Fruit fly (Drosophila melanogaster): ENCODE results near the gene CG11076.

Gene CG11076

dm6 chr4:1053653-1054163 lies 22.2 kb upstream of the CG11076 start, which contains the start of gene CaMKII (continued):
- TF ChIP-seq Sry-β (GFP tag; optimal IDR thresholded peaks at IDR 0.05) (no peak), psq (GFP tag; optimal IDR thresholded peaks at IDR 0.05) (no peak), CG15696 (tag; optimal IDR thresholded peaks at IDR 0.05) (peak; percentile 13), CG8765 (GFP tag; IDR thresholded peaks at IDR 0.05) (no peak), otp (GFP tag; IDR thresholded peaks at IDR 0.05) (no peak), CG6175 (GFP tag; IDR thresholded peaks at IDR 0.05) (no peak), sens-2 (GFP tag; IDR thresholded peaks at IDR 0.05) (no peak), Gug (GFP tag; IDR thresholded peaks at IDR 0.05) (no peak), org-1 (GFP tag; optimal IDR thresholded peaks at IDR 0.05) (no peak), vfl (GFP tag; optimal IDR thresholded peaks at IDR 0.05) (no peak), chm (GFP tag; IDR thresholded peaks at IDR 0.05) (no peak), Aef1 (GFP tag; IDR thresholded peaks at IDR 0.05) (no peak), Atf3 (GFP tag; optimal IDR thresholded peaks at IDR 0.05) (no peak), Hey (tag; optimal IDR thresholded peaks at IDR 0.05) (no peak), dmrt99B (tag; optimal IDR thresholded peaks at IDR 0.05) (no peak), tup (GFP tag; optimal IDR thresholded peaks at IDR 0.05) (peak; percentile 14), CG7786 (GFP tag; optimal IDR thresholded peaks at IDR 0.05) (no peak), D (optimal IDR thresholded peaks at IDR 0.05) (no peak), D (GFP tag; optimal IDR thresholded peaks at IDR 0.05) (peak; percentile 33), cg (GFP tag; optimal IDR thresholded peaks at IDR 0.05) (no peak), CG12299 (tag; optimal IDR thresholded peaks at IDR 0.05) (peak; percentile 48), CG1024 (GFP tag; IDR thresholded peaks at IDR 0.05) (0 out of 2 replicates have a peak, but pooled peaks have one; percentile 26), gfzf (GFP tag; optimal IDR thresholded peaks at IDR 0.05) (peak; percentile 1), phol (tag; optimal IDR thresholded peaks at IDR 0.05) (peak; percentile 32), klu (GFP tag; IDR thresholded peaks at IDR 0.05) (no peak), Optix (GFP tag; IDR thresholded peaks at IDR 0.05) (no peak), CG17829 (tag; optimal IDR thresholded peaks at IDR 0.05) (peak; percentile 49), Ssrp (tag; optimal IDR thresholded peaks at IDR 0.05) (no peak), ase (GFP tag; IDR thresholded peaks at IDR 0.05) (no peak), PHDP (tag; optimal IDR thresholded peaks at IDR 0.05) (peak; percentile 34), CG8944 (GFP tag; optimal IDR thresholded peaks at IDR 0.05) (no peak), fd96Cb (tag; optimal IDR thresholded peaks at IDR 0.05) (peak; percentile 8), CG12155 (GFP tag; optimal IDR thresholded peaks at IDR 0.05) (no peak), CG3847 (GFP tag; IDR thresholded peaks at IDR 0.05) (no peak), CG31224 (GFP tag; IDR thresholded peaks at IDR 0.05) (no peak), wdn (GFP tag; IDR thresholded peaks at IDR 0.05) (no peak), Ptx1 (GFP tag; IDR thresholded peaks at IDR 0.05) (no peak), CG10209 (GFP tag; optimal IDR thresholded peaks at IDR 0.05) (no peak), Dek (tag; optimal IDR thresholded peaks at IDR 0.05) (no peak), Six4 (GFP tag; optimal IDR thresholded peaks at IDR 0.05) (peak; percentile 27), pnt (GFP tag; optimal IDR thresholded peaks at IDR 0.05) (no peak), Bteb2 (GFP tag; optimal IDR thresholded peaks at IDR 0.05) (no peak), slbo (GFP tag; IDR thresholded peaks at IDR 0.05) (no peak), ranshi (GFP tag; IDR thresholded peaks at IDR 0.05) (no peak), HHEX (GFP tag; optimal IDR thresholded peaks at IDR 0.05) (no peak), CG31441 (GFP tag; IDR thresholded peaks at IDR 0.05) (no peak), CG11560 (tag; IDR thresholded peaks at IDR 0.05) (no peak), CG12071 (GFP tag; optimal IDR thresholded peaks at IDR 0.05) (no peak), Mad (GFP tag; optimal IDR thresholded peaks at IDR 0.05) (no peak), zen2 (GFP tag; IDR thresholded peaks at IDR 0.05; ENCODE audit: partially characterized antibody) (no peak), CG8359 (GFP tag; optimal IDR thresholded peaks at IDR 0.05; ENCODE audit: borderline replicate concordance) (no peak), Ada2b (GFP tag; IDR thresholded peaks at IDR 0.05) (no peak), her (GFP tag; optimal IDR thresholded peaks at IDR 0.05) (peak; percentile 81)

All from whole organism, embryonic.